Fruit fly (Drosophila melanogaster): ENCODE measurements around the gene btn.

DNA sequence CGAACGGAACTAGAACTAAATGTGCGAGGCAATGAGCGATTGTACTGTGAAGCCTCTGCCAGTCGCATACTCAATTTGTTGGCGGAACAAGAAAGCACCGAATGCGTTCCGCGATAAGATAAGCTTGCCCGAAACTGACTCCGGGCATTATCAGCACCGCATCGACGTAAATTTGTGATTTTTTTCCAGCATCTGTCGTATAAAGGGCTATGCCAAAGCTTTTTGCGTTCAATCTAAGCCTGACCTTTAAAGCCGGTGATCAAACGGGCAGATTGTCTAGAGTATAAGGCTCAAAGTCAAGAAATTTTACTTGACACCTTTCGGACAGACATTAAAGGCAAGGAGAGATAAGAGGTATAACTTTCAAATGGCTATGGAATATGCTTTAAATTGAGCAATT lies 40.4 kb downstream of the btn start:
- TF ChIP-seq CTCF (optimal IDR thresholded peaks at IDR 0.05) (no peak), CG8478 (optimal IDR thresholded peaks at IDR 0.05) (no peak)
